Fruit fly (Drosophila melanogaster) whole organism, adult: ENCODE measurements around the gene CG2444.

ENCODE experiments used
- CG11617 ChIP-seq: fragments of 200-800 bp; sonication (Bioruptor generic); optimal IDR thresholded peaks from 2 replicates; lab custom pipeline; 2017; ENCODE audit warnings: mild to moderate bottlenecking, missing biosample characterization, missing genetic modification reagents, missing genetic modification characterization
- CG12768 ChIP-seq: fragments of 200-800 bp; sonication (Bioruptor generic); optimal IDR thresholded peaks from 2 replicates; lab custom pipeline; 2017; ENCODE audit warnings: missing biosample characterization, missing genetic modification characterization, mild to moderate bottlenecking, moderate library complexity, missing genetic modification reagents
- CG14711 ChIP-seq: fragments of 200-800 bp; sonication (Bioruptor generic); optimal IDR thresholded peaks from 2 replicates; lab custom pipeline; 2018; ENCODE audit warnings: missing biosample characterization, mild to moderate bottlenecking, missing genetic modification characterization, moderate library complexity
- CG1620 ChIP-seq: fragments of 200-800 bp; sonication (Bioruptor generic); optimal IDR thresholded peaks from 2 replicates; lab custom pipeline; 2016; ENCODE audit warnings: missing biosample characterization, missing genetic modification characterization
- CG33017 ChIP-seq: fragments of 200-800 bp; sonication (Bioruptor generic); optimal IDR thresholded peaks from 2 replicates; lab custom pipeline; 2018; ENCODE audit warnings: missing biosample characterization, mild to moderate bottlenecking, missing genetic modification characterization, moderate library complexity
- CG5204 ChIP-seq: fragments of 200-800 bp; sonication (Bioruptor generic); optimal IDR thresholded peaks from 2 replicates; lab custom pipeline; 2016; ENCODE audit warnings: missing biosample characterization, missing genetic modification characterization
- CG7045 ChIP-seq: fragments of 200-800 bp; sonication (Bioruptor generic); optimal IDR thresholded peaks from 2 replicates; lab custom pipeline; 2017; ENCODE audit warnings: missing biosample characterization, mild to moderate bottlenecking, missing genetic modification characterization
- CG7101 ChIP-seq: fragments of 200-800 bp; sonication (Bioruptor generic); optimal IDR thresholded peaks from 2 replicates; lab custom pipeline; 2018; ENCODE audit warnings: missing biosample characterization, mild to moderate bottlenecking, missing genetic modification characterization, moderate library complexity
- Clk ChIP-seq: fragments of 200-800 bp; sonication (Bioruptor generic); optimal IDR thresholded peaks from 2 replicates; lab custom pipeline; 2017; ENCODE audit warnings: missing biosample characterization, missing genetic modification characterization
- Crg-1 ChIP-seq: fragments of 200-800 bp; sonication (Bioruptor generic); optimal IDR thresholded peaks from 2 replicates; lab custom pipeline; 2016; ENCODE audit warnings: missing biosample characterization, missing genetic modification characterization
- Hr96 ChIP-seq: fragments of 200-800 bp; sonication (Bioruptor generic); optimal IDR thresholded peaks from 2 replicates; lab custom pipeline; 2016; ENCODE audit warnings: missing biosample characterization, missing genetic modification characterization
- Mnt ChIP-seq: fragments of 200-800 bp; sonication (Bioruptor generic); optimal IDR thresholded peaks from 2 replicates; lab custom pipeline; 2016; ENCODE audit warnings: missing biosample characterization, mild to moderate bottlenecking, missing genetic modification characterization
- bab1 ChIP-seq: fragments of 200-800 bp; sonication (Bioruptor generic); optimal IDR thresholded peaks from 3 replicates; lab custom pipeline; 2019; ENCODE audit warnings: missing biosample characterization, mild to moderate bottlenecking, missing genetic modification characterization, moderate library complexity
- cic ChIP-seq: fragments of 200-800 bp; sonication (Bioruptor generic); optimal IDR thresholded peaks from 2 replicates; lab custom pipeline; 2017; ENCODE audit warnings: missing biosample characterization, mild to moderate bottlenecking, missing genetic modification characterization, moderate library complexity
- cnc ChIP-seq, 2 experiments: fragments of >200 bp; optimal IDR thresholded peaks; 2 replicates each; lab custom pipeline; 2017
- kay ChIP-seq: fragments of 200-800 bp; sonication (Bioruptor generic); peaks from one replicate; lab custom pipeline; 2016; ENCODE audit warnings: missing biosample characterization, missing genetic modification characterization, borderline replicate concordance
- ovo ChIP-seq: fragments of 200-800 bp; sonication (Bioruptor generic); optimal IDR thresholded peaks from 2 replicates; lab custom pipeline; 2016; ENCODE audit warnings: missing biosample characterization, missing genetic modification characterization
- pad ChIP-seq: fragments of 200-800 bp; sonication (Bioruptor generic); optimal IDR thresholded peaks from 3 replicates; lab custom pipeline; 2017; ENCODE audit warnings: missing biosample characterization, missing genetic modification characterization, mild to moderate bottlenecking, moderate library complexity, missing genetic modification reagents
- tj ChIP-seq: fragments of 200-800 bp; sonication (Bioruptor generic); optimal IDR thresholded peaks from 3 replicates; lab custom pipeline; 2017; ENCODE audit warnings: missing biosample characterization, mild to moderate bottlenecking, missing genetic modification characterization, moderate library complexity
- toe ChIP-seq: fragments of 200-800 bp; sonication (Bioruptor generic); optimal IDR thresholded peaks from 2 replicates; lab custom pipeline; 2016; ENCODE audit warnings: missing biosample characterization, missing genetic modification characterization

Gene CG2444

dm6 chrX:11729993-11730392 is 24.9 kb upstream of the CG2444 start:
- TF ChIP-seq Hr96 (GFP tag; lab: Kevin White, UChicago) (peak; percentile 35), CG12768 (GFP tag; lab: Kevin White, UChicago) (peak; percentile 38), cic (GFP tag; lab: Kevin White, UChicago) (no peak), bab1 (no peak), CG33017 (tag; lab: Kevin White, UChicago) (no peak), CG14711 (tag; lab: Kevin White, UChicago) (no peak), tj (GFP tag; lab: Kevin White, UChicago) (peak; percentile 3), Clk (no peak), CG11617 (peak; percentile 16), pad (GFP tag; lab: Kevin White, UChicago) (peak; percentile 6), kay (GFP tag; lab: Kevin White, UChicago) (no peak), Crg-1 (GFP tag; lab: Kevin White, UChicago) (no peak), CG1620 (GFP tag; lab: Kevin White, UChicago) (no peak), CG5204 (GFP tag; lab: Kevin White, UChicago) (peak; percentile 57), CG7045 (GFP tag; lab: Kevin White, UChicago) (peak; percentile 58), ovo (no peak), CG7101 (peak; percentile 23), toe (GFP tag; lab: Kevin White, UChicago) (no peak), Mnt (no peak), cnc (optimal IDR thresholded peaks at IDR 0.05; lab: Kevin White, UChicago) (no peak)

dm6 chrX:11728999-11729398 is 23.9 kb upstream of the CG2444 start, which contains the start of gene inaF-D:
TSS of gene inaF-D (minus strand) at chrX:11729099.
- TF ChIP-seq ovo (no peak), kay (GFP tag; lab: Kevin White, UChicago) (no peak), cic (GFP tag; lab: Kevin White, UChicago) (no peak), CG7045 (GFP tag; lab: Kevin White, UChicago) (no peak), tj (GFP tag; lab: Kevin White, UChicago) (no peak), bab1 (no peak), Mnt (no peak), CG33017 (tag; lab: Kevin White, UChicago) (no peak), pad (GFP tag; lab: Kevin White, UChicago) (no peak), Crg-1 (GFP tag; lab: Kevin White, UChicago) (no peak), CG5204 (GFP tag; lab: Kevin White, UChicago) (no peak), CG14711 (tag; lab: Kevin White, UChicago) (no peak), cnc (optimal IDR thresholded peaks at IDR 0.05; lab: Kevin White, UChicago) (no peak), toe (GFP tag; lab: Kevin White, UChicago) (no peak), CG11617 (no peak), Hr96 (GFP tag; lab: Kevin White, UChicago) (no peak), CG1620 (GFP tag; lab: Kevin White, UChicago) (no peak)

- no peak for TF ChIP-seq CG7101
- TF ChIP-seq Crg-1 (GFP tag; lab: Kevin White, UChicago), result no peak
- TF ChIP-seq Hr96 (GFP tag; lab: Kevin White, UChicago), result no peak
- TF ChIP-seq toe (GFP tag; lab: Kevin White, UChicago), result no peak
- no peak for TF ChIP-seq pad (GFP tag; lab: Kevin White, UChicago)
- TF ChIP-seq CG11617, result no peak
- TF ChIP-seq Clk, result no peak
- TF ChIP-seq CG7045 (GFP tag; lab: Kevin White, UChicago), result no peak
- no peak for TF ChIP-seq CG1620 (GFP tag; lab: Kevin White, UChicago)
- no peak for TF ChIP-seq kay (GFP tag; lab: Kevin White, UChicago)
- no peak for TF ChIP-seq CG14711 (tag; lab: Kevin White, UChicago)
- no peak for TF ChIP-seq tj (GFP tag; lab: Kevin White, UChicago)
- TF ChIP-seq CG12768 (GFP tag; lab: Kevin White, UChicago), result no peak
Measured at dm6 chrX:11723946-11724345, 18.8 kb upstream of the CG2444 start, which contains the start of gene CG15221. TSS of gene CG15221 (plus strand) at chrX:11724246.

- TF ChIP-seq Mnt (peak; percentile 51), CG11617 (peak; percentile 66), Crg-1 (GFP tag; lab: Kevin White, UChicago) (peak; percentile 62), CG7045 (GFP tag; lab: Kevin White, UChicago) (no peak), CG33017 (tag; lab: Kevin White, UChicago) (peak; percentile 19), CG14711 (tag; lab: Kevin White, UChicago) (peak; percentile 64), toe (GFP tag; lab: Kevin White, UChicago) (peak; percentile 24), CG7101 (peak; percentile 55), ovo (peak; percentile 50), tj (GFP tag; lab: Kevin White, UChicago) (peak; percentile 75), pad (GFP tag; lab: Kevin White, UChicago) (peak; percentile 53), CG5204 (GFP tag; lab: Kevin White, UChicago) (no peak), CG12768 (GFP tag; lab: Kevin White, UChicago) (no peak), kay (GFP tag; lab: Kevin White, UChicago) (no peak), Hr96 (GFP tag; lab: Kevin White, UChicago) (no peak), CG1620 (GFP tag; lab: Kevin White, UChicago) (peak; percentile 67), bab1 (peak; percentile 89)
Measured at dm6 chrX:11720138-11720537, 15.0 kb upstream of the CG2444 start, which contains the start of gene Tango10. TSS of gene Tango10 (plus strand) at chrX:11720245.

dm6 chrX:11717892-11718291 is 12.8 kb upstream of the CG2444 start:
- TF ChIP-seq bab1, result no peak
- no peak for TF ChIP-seq cnc (optimal IDR thresholded peaks at IDR 0.05; lab: Kevin White, UChicago)
- no peak for TF ChIP-seq Mnt
- no peak for TF ChIP-seq kay (GFP tag; lab: Kevin White, UChicago)
- no peak for TF ChIP-seq CG33017 (tag; lab: Kevin White, UChicago)
